Fruit fly (Drosophila melanogaster) whole organism, embryonic: ENCODE data around the gene trbd.
A peak's percentile ranks its signal among the peaks of the same experiment; 100 is the strongest.

ENCODE experiments used
- Atf3 ChIP-seq: fragments of 200-800 bp; sonication (Bioruptor generic); optimal IDR thresholded peaks from 3 replicates; lab custom pipeline; 2016; ENCODE audit warnings: missing biosample characterization, missing genetic modification characterization
- Atf6 ChIP-seq: fragments of 200-800 bp; sonication (Bioruptor generic); IDR thresholded peaks from 2 replicates; pipeline ENCODE4 v1.3.6; 2022; ENCODE audit warnings: missing biosample characterization, missing genetic modification characterization
- CG10366 ChIP-seq: fragments of 200-800 bp; sonication (Bioruptor generic); IDR thresholded peaks from 2 replicates; pipeline ENCODE4 v1.3.6; 2022; ENCODE audit warnings: missing biosample characterization, missing genetic modification characterization
- CG10959 ChIP-seq: fragments of 200-800 bp; sonication (Bioruptor generic); IDR thresholded peaks from 2 replicates; pipeline ENCODE4 v1.3.6; 2022; ENCODE audit warnings: missing biosample characterization, missing genetic modification characterization
- CG12299 ChIP-seq: fragments of 200-800 bp; sonication (Bioruptor generic); optimal IDR thresholded peaks from 2 replicates; lab custom pipeline; 2018; ENCODE audit warnings: missing biosample characterization, mild to moderate bottlenecking, missing genetic modification characterization
- CG14667 ChIP-seq: fragments of 200-800 bp; sonication (Bioruptor generic); IDR thresholded peaks from 2 replicates; pipeline ENCODE4 v1.3.6; 2022; ENCODE audit warnings: missing biosample characterization, missing genetic modification characterization
- CG14860 ChIP-seq: fragments of 200-800 bp; sonication (Bioruptor generic); IDR thresholded peaks from 3 replicates; pipeline ENCODE4 v1.3.6; 2022; ENCODE audit warnings: missing biosample characterization, missing genetic modification characterization; ENCODE audit not compliant: partially characterized antibody
- CG1647 ChIP-seq: fragments of 200-800 bp; sonication (Bioruptor generic); optimal IDR thresholded peaks from 3 replicates; lab custom pipeline; 2016; ENCODE audit warnings: missing biosample characterization, missing genetic modification characterization
- CG16815 ChIP-seq: fragments of 200-800 bp; sonication (Bioruptor generic); optimal IDR thresholded peaks from 3 replicates; lab custom pipeline; 2017; ENCODE audit warnings: missing biosample characterization, mild to moderate bottlenecking, missing genetic modification characterization
- CG17568 ChIP-seq: fragments of 200-800 bp; sonication (Bioruptor generic); optimal IDR thresholded peaks from 2 replicates; lab custom pipeline; 2018; ENCODE audit warnings: missing biosample characterization, mild to moderate bottlenecking, missing genetic modification characterization, moderate library complexity
- CG30431 ChIP-seq: fragments of 200-800 bp; sonication (Bioruptor generic); optimal IDR thresholded peaks from 2 replicates; lab custom pipeline; 2017; ENCODE audit warnings: missing biosample characterization, missing genetic modification characterization
- CG32532 ChIP-seq: fragments of 200-800 bp; sonication (Bioruptor generic); IDR thresholded peaks from 2 replicates; pipeline ENCODE4 v1.3.6; 2022; ENCODE audit warnings: missing biosample characterization, missing genetic modification characterization
- CG4328 ChIP-seq: fragments of 200-800 bp; sonication (Bioruptor generic); optimal IDR thresholded peaks from 3 replicates; lab custom pipeline; 2017; ENCODE audit warnings: missing biosample characterization, missing genetic modification reagents, missing genetic modification characterization
- CG6272 ChIP-seq: fragments of 200-800 bp; sonication (Bioruptor generic); IDR thresholded peaks from 2 replicates; pipeline ENCODE4 v1.3.6; 2022; ENCODE audit warnings: missing biosample characterization, missing genetic modification characterization
- CG6854 ChIP-seq: fragments of 200-800 bp; sonication (Bioruptor generic); optimal IDR thresholded peaks from 3 replicates; lab custom pipeline; 2017; ENCODE audit warnings: missing biosample characterization, mild to moderate bottlenecking, missing genetic modification characterization
- CG7271 ChIP-seq: fragments of 200-800 bp; sonication (Bioruptor generic); optimal IDR thresholded peaks from 2 replicates; lab custom pipeline; 2018; ENCODE audit warnings: missing biosample characterization, mild to moderate bottlenecking, missing genetic modification characterization, moderate library complexity
- CG7556 ChIP-seq: fragments of 200-800 bp; sonication (Bioruptor generic); optimal IDR thresholded peaks from 2 replicates; lab custom pipeline; 2017; ENCODE audit warnings: missing biosample characterization, mild to moderate bottlenecking, missing genetic modification characterization
- CG7786 ChIP-seq: fragments of 200-800 bp; sonication (Bioruptor generic); optimal IDR thresholded peaks from 2 replicates; lab custom pipeline; 2016; ENCODE audit warnings: missing biosample characterization, missing genetic modification characterization
- CoRest ChIP-seq: fragments of 200-800 bp; sonication (Bioruptor generic); optimal IDR thresholded peaks from 3 replicates; lab custom pipeline; 2018; ENCODE audit warnings: missing biosample characterization, mild to moderate bottlenecking, missing genetic modification characterization, moderate library complexity
- D19B ChIP-seq: fragments of 200-800 bp; sonication (Bioruptor generic); optimal IDR thresholded peaks from 2 replicates; lab custom pipeline; 2017; ENCODE audit warnings: missing biosample characterization, mild to moderate bottlenecking, missing genetic modification characterization
- Deaf1 ChIP-seq: fragments of 200-800 bp; optimal IDR thresholded peaks from 3 replicates; lab custom pipeline; 2019; ENCODE audit warnings: missing biosample characterization, mild to moderate bottlenecking, missing genetic modification characterization, moderate library complexity
- Dek ChIP-seq: fragments of 200-800 bp; sonication (Bioruptor generic); optimal IDR thresholded peaks from 3 replicates; lab custom pipeline; 2019; ENCODE audit warnings: missing biosample characterization, mild to moderate bottlenecking, missing genetic modification characterization, moderate library complexity
- Dfd ChIP-seq, 2 experiments: fragments of >200 bp; optimal IDR thresholded peaks; 2 replicates each; lab custom pipeline; 2017; ENCODE audit warnings: missing biosample characterization in 2 of 2, missing genetic modification characterization in 2 of 2
- E2f1 ChIP-seq: fragments of 200-800 bp; sonication (Bioruptor generic); IDR thresholded peaks from 2 replicates; pipeline ENCODE4 v1.3.6; 2022; ENCODE audit warnings: missing biosample characterization, missing genetic modification characterization
- Gsc ChIP-seq: fragments of 200-800 bp; sonication (Bioruptor generic); IDR thresholded peaks from 2 replicates; pipeline ENCODE4 v1.3.6; 2022; ENCODE audit warnings: missing biosample characterization, missing genetic modification characterization
- Hmr ChIP-seq: fragments of 200-800 bp; sonication (Bioruptor generic); optimal IDR thresholded peaks from 3 replicates; lab custom pipeline; 2017; ENCODE audit warnings: mild to moderate bottlenecking, missing biosample characterization, missing genetic modification reagents, missing genetic modification characterization
- Hr39 ChIP-seq: fragments of >200 bp; optimal IDR thresholded peaks from 2 replicates; lab custom pipeline; 2017
- Max ChIP-seq: fragments of 200-800 bp; sonication (Bioruptor generic); optimal IDR thresholded peaks from 2 replicates; lab custom pipeline; 2016; ENCODE audit warnings: missing biosample characterization, mild to moderate bottlenecking, missing genetic modification characterization
- Taf1 ChIP-seq: fragments of 200-800 bp; sonication (Bioruptor generic); IDR thresholded peaks from 2 replicates; pipeline ENCODE4 v1.3.6; 2022; ENCODE audit warnings: missing biosample characterization, missing genetic modification characterization
- Trl ChIP-seq, 3 experiments: fragments of >200 bp in 2 of 3; fragments of 200-800 bp in 1 of 3; sonication (Bioruptor generic) in 1 of 3; optimal IDR thresholded peaks; 2 replicates in 1 of 3; 3 replicates in 2 of 3; lab custom pipeline; 2016 to 2017; ENCODE audit warnings: missing biosample characterization in 1 of 3, missing genetic modification characterization in 1 of 3
- YL-1 ChIP-seq: fragments of 200-800 bp; sonication (Bioruptor generic); optimal IDR thresholded peaks from 3 replicates; lab custom pipeline; 2017; ENCODE audit warnings: missing biosample characterization, mild to moderate bottlenecking, missing genetic modification characterization
- abd-A ChIP-seq: fragments of 200-800 bp; sonication (Bioruptor generic); optimal IDR thresholded peaks from 3 replicates; lab custom pipeline; 2019; ENCODE audit warnings: missing biosample characterization, mild to moderate bottlenecking, missing genetic modification characterization, moderate library complexity
- az2 ChIP-seq: fragments of 200-800 bp; sonication (Bioruptor generic); optimal IDR thresholded peaks from 3 replicates; lab custom pipeline; 2016; ENCODE audit warnings: missing biosample characterization, missing genetic modification characterization
- bigmax ChIP-seq: fragments of 200-800 bp; sonication (Bioruptor generic); optimal IDR thresholded peaks from 2 replicates; lab custom pipeline; 2018; ENCODE audit warnings: missing biosample characterization, mild to moderate bottlenecking, missing genetic modification characterization
- danr ChIP-seq: fragments of 200-800 bp; sonication (Bioruptor generic); IDR thresholded peaks from 2 replicates; pipeline ENCODE4 v1.3.6; 2022; ENCODE audit warnings: missing biosample characterization, missing genetic modification characterization
- ewg ChIP-seq: fragments of 200-800 bp; sonication (Bioruptor generic); optimal IDR thresholded peaks from 3 replicates; lab custom pipeline; 2017; ENCODE audit warnings: mild to moderate bottlenecking, missing biosample characterization, missing genetic modification reagents, missing genetic modification characterization
- gcm ChIP-seq: fragments of 200-800 bp; sonication (Bioruptor generic); optimal IDR thresholded peaks from 2 replicates; lab custom pipeline; 2019; ENCODE audit warnings: missing biosample characterization, mild to moderate bottlenecking, missing genetic modification characterization, moderate library complexity
- gem ChIP-seq: fragments of 200-800 bp; sonication (Bioruptor generic); optimal IDR thresholded peaks from 2 replicates; lab custom pipeline; 2019; ENCODE audit warnings: missing biosample characterization, mild to moderate bottlenecking, missing genetic modification characterization, moderate library complexity
- hth ChIP-seq: fragments of >200 bp; optimal IDR thresholded peaks from 2 replicates; lab custom pipeline; 2017; ENCODE audit warnings: inconsistent platforms
- jumu ChIP-seq: fragments of 200-800 bp; sonication (Bioruptor generic); optimal IDR thresholded peaks from 3 replicates; lab custom pipeline; 2016; ENCODE audit warnings: missing biosample characterization, missing genetic modification characterization
- kah ChIP-seq: fragments of 200-800 bp; sonication (Bioruptor generic); optimal IDR thresholded peaks from 2 replicates; lab custom pipeline; 2018; ENCODE audit warnings: missing biosample characterization, mild to moderate bottlenecking, missing genetic modification characterization
- lbe ChIP-seq: fragments of 200-800 bp; sonication (Bioruptor generic); optimal IDR thresholded peaks from 2 replicates; lab custom pipeline; 2016; ENCODE audit warnings: missing biosample characterization, mild to moderate bottlenecking, missing genetic modification characterization
- org-1 ChIP-seq: fragments of 200-800 bp; sonication (Bioruptor generic); optimal IDR thresholded peaks from 2 replicates; lab custom pipeline; 2017; ENCODE audit warnings: missing biosample characterization, missing genetic modification characterization
- peb ChIP-seq: fragments of 200-800 bp; sonication (Bioruptor generic); IDR thresholded peaks from 2 replicates; pipeline ENCODE4 v1.3.6; 2022; ENCODE audit warnings: missing biosample characterization, missing genetic modification characterization
- ro ChIP-seq: fragments of 200-800 bp; sonication (Bioruptor generic); IDR thresholded peaks from 2 replicates; pipeline ENCODE4 v1.3.6; 2022; ENCODE audit warnings: missing biosample characterization, missing genetic modification characterization
- run ChIP-seq: fragments of 200-800 bp; sonication (Bioruptor generic); optimal IDR thresholded peaks from 3 replicates; lab custom pipeline; 2018; ENCODE audit warnings: missing biosample characterization, mild to moderate bottlenecking, missing genetic modification characterization
- scrt ChIP-seq: fragments of 200-800 bp; sonication (Bioruptor generic); optimal IDR thresholded peaks from 2 replicates; lab custom pipeline; 2018; ENCODE audit warnings: missing biosample characterization, mild to moderate bottlenecking, missing genetic modification characterization, moderate library complexity
- seq ChIP-seq: fragments of 200-800 bp; sonication (Bioruptor generic); IDR thresholded peaks from 2 replicates; pipeline ENCODE4 v1.3.6; 2022; ENCODE audit warnings: missing biosample characterization, missing genetic modification characterization
- stc ChIP-seq: fragments of 200-800 bp; sonication (Bioruptor generic); IDR thresholded peaks from 2 replicates; pipeline ENCODE4 v1.3.6; 2022; ENCODE audit warnings: missing biosample characterization, missing genetic modification characterization
- twi ChIP-seq: fragments of 200-800 bp; optimal IDR thresholded peaks from 2 replicates; lab custom pipeline; 2019; ENCODE audit warnings: missing biosample characterization, mild to moderate bottlenecking, missing genetic modification characterization, moderate library complexity
- wek ChIP-seq: fragments of 200-800 bp; sonication (Bioruptor generic); optimal IDR thresholded peaks from 3 replicates; lab custom pipeline; 2018; ENCODE audit warnings: missing biosample characterization, mild to moderate bottlenecking, missing genetic modification characterization, moderate library complexity

The trbd gene

dm6 chr3R:9677734-9678341, 33.0 kb downstream of the trbd start, which contains the start of gene p23 (continued):
- TF ChIP-seq run (tag; lab: Kevin White, UChicago) (no peak), CG14860 (no peak; the same call in 2 of the 3 replicates), twi (tag; lab: Kevin White, UChicago) (no peak), bigmax (GFP tag; lab: Kevin White, UChicago) (peak; percentile 96), Dek (tag; lab: Kevin White, UChicago) (peak; percentile 32), CG10959 (no peak), CG17568 (GFP tag; lab: Kevin White, UChicago) (no peak), CG14667 (no peak), CG6272 (GFP tag; lab: Robert Waterston, UW) (no peak), YL-1 (GFP tag; lab: Kevin White, UChicago) (peak; percentile 84), Trl (optimal IDR thresholded peaks at IDR 0.05; lab: Kevin White, UChicago) (no peak), Trl (GFP tag; optimal IDR thresholded peaks at IDR 0.05; lab: Kevin White, UChicago) (no peak), ro (no peak), hth (lab: Kevin White, UChicago) (no peak), lbe (no peak), CG30431 (GFP tag; lab: Kevin White, UChicago) (no peak), Atf3 (no peak), gem (no peak), E2f1 (GFP tag; lab: Robert Waterston, UW) (no peak), gcm (no peak), Gsc (GFP tag; lab: Robert Waterston, UW) (no peak), abd-A (tag; lab: Kevin White, UChicago) (no peak), danr (GFP tag; lab: Robert Waterston, UW) (no peak), jumu (GFP tag; lab: Kevin White, UChicago) (no peak), Atf6 (GFP tag; lab: Robert Waterston, UW) (no peak), CG32532 (GFP tag; lab: Robert Waterston, UW) (peak; percentile 27; the same call in 1 of the 2 replicates), Dfd (GFP tag; optimal IDR thresholded peaks at IDR 0.05; lab: Kevin White, UChicago) (no peak), az2 (GFP tag; lab: Kevin White, UChicago) (no peak), peb (GFP tag; lab: Robert Waterston, UW) (no peak), Max (GFP tag; lab: Kevin White, UChicago) (no peak), CG1647 (no peak), CG10366 (GFP tag; lab: Robert Waterston, UW) (no peak), D19B (GFP tag; lab: Kevin White, UChicago) (no peak), CoRest (peak; percentile 17)

dm6 chr3R:9674968-9675573, 35.8 kb downstream of the trbd start, which contains the start of gene Nepl12:
Gene Nepl12 (plus strand): TSS chr3R:9675523.
- TF ChIP-seq stc (GFP tag; lab: Robert Waterston, UW) (no peak), Hr39 (lab: Kevin White, UChicago) (no peak), CG7786 (GFP tag; lab: Kevin White, UChicago) (peak; percentile 39), CG7271 (tag; lab: Kevin White, UChicago) (no peak), wek (GFP tag; lab: Kevin White, UChicago) (peak; percentile 28), seq (GFP tag; lab: Robert Waterston, UW) (no peak), CG6854 (peak; percentile 5), Hmr (GFP tag; lab: Kevin White, UChicago) (no peak), Taf1 (GFP tag; lab: Robert Waterston, UW) (no peak), CG1647 (no peak), CG16815 (GFP tag; lab: Kevin White, UChicago) (peak; percentile 23), org-1 (GFP tag; lab: Kevin White, UChicago) (peak; percentile 36), kah (peak; percentile 48), CG4328 (peak; percentile 20), CG7556 (GFP tag; lab: Kevin White, UChicago) (no peak), Trl (optimal IDR thresholded peaks at IDR 0.05; lab: Kevin White, UChicago) (no peak), Trl (GFP tag; optimal IDR thresholded peaks at IDR 0.05; lab: Kevin White, UChicago) (no peak), ewg (no peak), CG12299 (tag; lab: Kevin White, UChicago) (no peak), scrt (GFP tag; lab: Kevin White, UChicago) (peak; percentile 77), Deaf1 (tag; lab: Kevin White, UChicago) (no peak)
